Worm (Caenorhabditis elegans): ENCODE data around the gene cpi-2.
A peak's percentile ranks its signal among the peaks of the same experiment; 100 is the strongest.

The cpi-2 gene

DNA sequence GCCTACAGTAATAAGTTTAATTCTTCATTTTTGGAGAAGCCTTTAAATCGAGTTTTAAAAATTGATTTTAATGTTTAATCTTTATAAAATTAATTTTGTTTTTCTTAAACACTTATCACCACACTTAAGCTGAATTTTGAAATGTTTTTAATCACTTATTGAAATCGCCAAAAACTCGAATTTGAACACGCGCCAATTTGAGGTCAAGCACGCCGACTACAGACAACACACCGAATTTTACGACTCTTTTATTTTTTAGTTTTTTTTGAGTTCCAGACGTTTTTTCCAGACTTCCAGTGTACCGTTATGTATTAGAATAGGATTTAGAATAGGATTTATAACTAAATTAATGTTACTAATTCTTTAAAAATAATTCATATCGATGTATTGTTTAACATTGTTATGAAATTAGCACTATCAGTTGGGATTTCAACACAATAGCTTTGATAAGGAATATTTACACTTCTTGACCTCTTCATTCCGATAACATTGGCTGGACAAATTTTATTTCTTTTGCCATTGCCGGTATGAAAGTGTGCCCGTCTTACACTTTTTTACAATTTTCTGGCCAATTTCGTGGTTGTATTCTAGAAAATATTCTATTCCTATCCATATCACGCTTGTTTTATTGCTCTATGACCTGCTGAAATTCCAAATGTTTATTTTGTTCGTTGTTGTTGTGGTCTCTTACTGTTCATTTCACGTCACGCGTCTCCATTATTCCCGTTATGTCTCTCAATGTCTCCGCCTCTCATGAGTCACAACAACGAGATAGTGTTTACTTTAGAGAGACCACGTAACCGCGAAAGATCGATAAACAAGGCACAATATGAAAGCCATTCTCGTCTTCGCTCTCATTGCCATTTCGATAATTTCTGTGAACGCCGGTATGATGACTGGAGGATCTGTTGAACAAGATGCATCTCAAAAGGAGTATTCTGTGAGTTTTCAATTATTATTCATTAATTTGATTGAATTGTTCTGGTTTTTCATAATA, at the start of gene cpi-2 (continued):
- no peak for TF ChIP-seq sup-37 (GFP tag; optimal IDR thresholded peaks at IDR 0.05)
- TF ChIP-seq mab-9 (GFP tag; IDR thresholded peaks at IDR 0.05), result no peak
- TF ChIP-seq lin-15B (tag; optimal IDR thresholded peaks at IDR 0.05), result peak; percentile 8
- TF ChIP-seq lin-35 (GFP tag; optimal IDR thresholded peaks at IDR 0.05), result peak; percentile 90 to 94
- TF ChIP-seq elt-2 (tag; optimal IDR thresholded peaks at IDR 0.05), result peak; percentile 38
- TF ChIP-seq efl-1 (optimal IDR thresholded peaks at IDR 0.05), result peak; percentile 89 to 92
- TF ChIP-seq efl-1 (GFP tag; optimal IDR thresholded peaks at IDR 0.05 in 1 of 2), result peak; percentile 91 to 98
- no peak for TF ChIP-seq Y116A8C.19 (tag; optimal IDR thresholded peaks at IDR 0.05; ENCODE audit: borderline replicate concordance)
- peak; percentile 75 to 92 (median 85) for TF ChIP-seq dpl-1 (GFP tag; optimal IDR thresholded peaks at IDR 0.05)
- TF ChIP-seq snu-23 (GFP tag; optimal IDR thresholded peaks at IDR 0.05), result peak; percentile 53

ce11 chrV:5995598-5995997, 48.3 kb upstream of the cpi-2 start:
- TF ChIP-seq rnt-1 (tag; optimal IDR thresholded peaks at IDR 0.05) (peak; percentile 51), nhr-28 (tag; optimal IDR thresholded peaks at IDR 0.05) (no peak), tlp-1 (tag; optimal IDR thresholded peaks at IDR 0.05) (no peak), lin-15B (tag; optimal IDR thresholded peaks at IDR 0.05) (no peak), nhr-71 (tag; optimal IDR thresholded peaks at IDR 0.05) (peak; percentile 4), nhr-90 (tag; optimal IDR thresholded peaks at IDR 0.05; ENCODE audit: poor library complexity) (no peak), nhr-47 (tag; optimal IDR thresholded peaks at IDR 0.05) (no peak), nhr-237 (tag; optimal IDR thresholded peaks at IDR 0.05) (no peak), lir-3 (tag; optimal IDR thresholded peaks at IDR 0.05; ENCODE audit: poor library complexity) (no peak), efl-1 (optimal IDR thresholded peaks at IDR 0.05) (no peak), efl-1 (GFP tag; optimal IDR thresholded peaks at IDR 0.05 in 1 of 2) (peak in 1 of 2 experiments; percentile 31), lin-14 (GFP tag; optimal IDR thresholded peaks at IDR 0.05) (peak; percentile 30)

ce11 chrV:5996114-5996513, 47.7 kb upstream of the cpi-2 start, which contains the start of gene cpg-4:
Gene cpg-4, plus strand, starts transcription at chrV:5996416.
- TF ChIP-seq nhr-77 (tag; optimal IDR thresholded peaks at IDR 0.05) (no peak), ztf-11 (tag; optimal IDR thresholded peaks at IDR 0.05) (no peak), ceh-90 (tag; optimal IDR thresholded peaks at IDR 0.05) (no peak), swsn-7 (tag; optimal IDR thresholded peaks at IDR 0.05) (no peak), nhr-76 (tag; optimal IDR thresholded peaks at IDR 0.05) (no peak), unc-62 (GFP tag; optimal IDR thresholded peaks at IDR 0.05) (no peak), hlh-17 (GFP tag; optimal IDR thresholded peaks at IDR 0.05; ENCODE audit: borderline replicate concordance) (no peak), jun-1 (tag; optimal IDR thresholded peaks at IDR 0.05) (no peak), ceh-8 (GFP tag; optimal IDR thresholded peaks at IDR 0.05) (no peak), unc-30 (tag; optimal IDR thresholded peaks at IDR 0.05) (no peak), nhr-71 (tag; optimal IDR thresholded peaks at IDR 0.05) (no peak), blmp-1 (tag; optimal IDR thresholded peaks at IDR 0.05) (no peak), lin-14 (GFP tag; optimal IDR thresholded peaks at IDR 0.05) (no peak), elt-2 (tag; optimal IDR thresholded peaks at IDR 0.05) (no peak), ama-1 (optimal IDR thresholded peaks at IDR 0.05) (no peak), nhr-237 (tag; optimal IDR thresholded peaks at IDR 0.05) (no peak), pax-3 (tag; optimal IDR thresholded peaks at IDR 0.05) (no peak), alr-1 (tag; optimal IDR thresholded peaks at IDR 0.05; ENCODE audit: borderline replicate concordance) (no peak), mdl-1 (tag; optimal IDR thresholded peaks at IDR 0.05) (no peak)

DNA sequence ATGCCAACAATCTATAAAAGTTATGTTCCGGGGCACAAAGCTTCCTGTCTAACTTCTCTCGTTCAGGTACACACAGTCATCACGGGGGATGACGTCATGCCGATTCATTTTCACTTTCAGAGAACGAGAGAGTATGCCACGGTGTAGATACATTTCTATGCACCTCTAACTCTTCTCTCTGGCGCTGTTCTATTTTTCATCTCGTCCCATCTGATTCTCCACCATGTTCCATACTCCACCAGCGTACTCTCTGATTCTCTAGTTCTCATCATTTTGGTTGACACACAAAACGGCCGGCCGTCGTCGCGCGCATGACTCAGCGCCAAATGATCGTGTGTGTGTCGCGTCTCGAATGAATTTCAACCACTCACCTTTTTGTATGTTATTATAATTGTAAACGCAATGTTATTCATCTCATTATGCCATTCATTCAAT, 43.5 kb upstream of the cpi-2 start:
- TF ChIP-seq ama-1 (optimal IDR thresholded peaks at IDR 0.05), result no peak
- no peak for TF ChIP-seq ceh-90 (tag; optimal IDR thresholded peaks at IDR 0.05)
- TF ChIP-seq mef-2 (tag; optimal IDR thresholded peaks at IDR 0.05), result peak; percentile 80
- peak; percentile 95 for TF ChIP-seq nhr-47 (tag; optimal IDR thresholded peaks at IDR 0.05)
- peak; percentile 75 for TF ChIP-seq ceh-8 (GFP tag; optimal IDR thresholded peaks at IDR 0.05)
- no peak for TF ChIP-seq ces-1 (GFP tag; optimal IDR thresholded peaks at IDR 0.05)
- TF ChIP-seq C16A3.4 (tag; optimal IDR thresholded peaks at IDR 0.05), result peak; percentile 87
- TF ChIP-seq pax-3 (tag; optimal IDR thresholded peaks at IDR 0.05), result peak; percentile 88
- TF ChIP-seq unc-130 (tag; optimal IDR thresholded peaks at IDR 0.05), result peak; percentile 27
- no peak for TF ChIP-seq C34B4.2 (tag; optimal IDR thresholded peaks at IDR 0.05)
- TF ChIP-seq hpl-2 (GFP tag; optimal IDR thresholded peaks at IDR 0.05), result peak; percentile 73
- peak; percentile 98 for TF ChIP-seq snu-23 (GFP tag; optimal IDR thresholded peaks at IDR 0.05)
- peak; percentile 91 for TF ChIP-seq xbp-1 (tag; optimal IDR thresholded peaks at IDR 0.05)
- TF ChIP-seq tlp-1 (tag; optimal IDR thresholded peaks at IDR 0.05), result no peak
- TF ChIP-seq isw-1 (GFP tag; IDR thresholded peaks at IDR 0.05), result peak; percentile 68
- TF ChIP-seq unc-62 (GFP tag; optimal IDR thresholded peaks at IDR 0.05), result no peak
- peak; percentile 79 to 89 for TF ChIP-seq lin-35 (GFP tag; optimal IDR thresholded peaks at IDR 0.05)
- no peak for TF ChIP-seq fkh-4 (tag; optimal IDR thresholded peaks at IDR 0.05; ENCODE audit: borderline replicate concordance)
- peak; percentile 98 for TF ChIP-seq nhr-20 (tag; optimal IDR thresholded peaks at IDR 0.05)
